Worm (Caenorhabditis elegans) whole organism, late embryonic: ENCODE measurements around the gene Y7A5A.9.

ENCODE experiments used
- C08G9.2 ChIP-seq: sonication (generic microtip); optimal IDR thresholded peaks from 2 replicates; lab custom pipeline; 2016; ENCODE audit warnings: mild to moderate bottlenecking, missing genetic modification characterization, moderate library complexity, missing compliant biosample characterization
- ama-1 ChIP-seq: fragments of 150-350 bp; optimal IDR thresholded peaks from 2 replicates; lab custom pipeline; 2014
- ceh-19 ChIP-seq: fragments of 200-800 bp; sonication (Bioruptor generic); optimal IDR thresholded peaks from 2 replicates; lab custom pipeline; 2018; ENCODE audit warnings: mild to moderate bottlenecking, missing genetic modification characterization, missing compliant biosample characterization
- ceh-9 ChIP-seq: sonication (generic microtip); optimal IDR thresholded peaks from 2 replicates; lab custom pipeline; 2016; ENCODE audit warnings: mild to moderate bottlenecking, missing genetic modification characterization, inconsistent platforms, missing compliant biosample characterization
- dve-1 ChIP-seq: sonication (generic microtip); optimal IDR thresholded peaks from 2 replicates; lab custom pipeline; 2017; ENCODE audit warnings: antibody characterized with exemption, mild to moderate bottlenecking, missing genetic modification characterization, missing compliant biosample characterization
- elt-2 ChIP-seq: sonication (generic microtip); optimal IDR thresholded peaks from 2 replicates; lab custom pipeline; 2016; ENCODE audit warnings: missing genetic modification reagents, missing genetic modification characterization, missing compliant biosample characterization
- fkh-10 ChIP-seq: fragments of 150-350 bp; optimal IDR thresholded peaks from 2 replicates; lab custom pipeline; 2014; ENCODE audit warnings: missing biosample characterization, missing genetic modification reagents, missing genetic modification characterization
- hlh-13 ChIP-seq: fragments of 200-800 bp; sonication (Bioruptor generic); optimal IDR thresholded peaks from 2 replicates; lab custom pipeline; 2018; ENCODE audit warnings: mild to moderate bottlenecking, missing genetic modification characterization, missing compliant biosample characterization
- madf-2 ChIP-seq: sonication (generic microtip); optimal IDR thresholded peaks from 2 replicates; lab custom pipeline; 2017; ENCODE audit warnings: missing genetic modification characterization, missing compliant biosample characterization
- nhr-11 ChIP-seq: fragments of 150-350 bp; optimal IDR thresholded peaks from 2 replicates; lab custom pipeline; 2014; ENCODE audit warnings: missing biosample characterization, missing genetic modification characterization
- pqm-1 ChIP-seq: sonication (generic microtip); optimal IDR thresholded peaks from 2 replicates; lab custom pipeline; 2016; ENCODE audit warnings: missing genetic modification characterization, missing compliant biosample characterization
- unc-86 ChIP-seq: sonication (generic microtip); optimal IDR thresholded peaks from 2 replicates; lab custom pipeline; 2016; ENCODE audit warnings: missing genetic modification characterization, missing compliant biosample characterization

- TF ChIP-seq dve-1 (tag; lab: Kevin White, UChicago) (no peak), hlh-13 (GFP tag; lab: Kevin White, UChicago) (no peak), nhr-11 (tag; lab: Kevin White, UChicago) (no peak), ama-1 (lab: Kevin White, UChicago) (no peak), elt-2 (no peak), pqm-1 (tag; lab: Kevin White, UChicago) (no peak), fkh-10 (GFP tag; lab: Kevin White, UChicago) (no peak), C08G9.2 (no peak), madf-2 (tag; lab: Kevin White, UChicago) (no peak), ceh-19 (GFP tag; lab: Kevin White, UChicago) (no peak), ceh-9 (tag; lab: Kevin White, UChicago) (no peak), unc-86 (no peak)
Observed at ce11 chrX:15804072-15804471, 22.9 kb upstream of the Y7A5A.9 start, which contains the start of gene Y7A5A.7.
